Fruit fly (Drosophila melanogaster) whole organism, pupa: ENCODE results near the gene CG7542.
A peak's percentile ranks its signal among the peaks of the same experiment; 100 is the strongest.

ENCODE experiments used
- CG15710 ChIP-seq: fragments of 200-800 bp; sonication (Bioruptor generic); optimal IDR thresholded peaks from 2 replicates; lab custom pipeline; 2018; ENCODE audit warnings: missing biosample characterization, mild to moderate bottlenecking, missing genetic modification characterization, moderate library complexity
- Pif1B ChIP-seq: fragments of 200-800 bp; sonication (Bioruptor generic); optimal IDR thresholded peaks from 3 replicates; lab custom pipeline; 2016; ENCODE audit warnings: missing biosample characterization, missing genetic modification characterization
- fd96Ca ChIP-seq: fragments of 200-800 bp; sonication (Bioruptor generic); IDR thresholded peaks from 3 replicates; pipeline ENCODE4 v1.3.6; 2022; ENCODE audit warnings: missing biosample characterization, missing genetic modification characterization

DNA sequence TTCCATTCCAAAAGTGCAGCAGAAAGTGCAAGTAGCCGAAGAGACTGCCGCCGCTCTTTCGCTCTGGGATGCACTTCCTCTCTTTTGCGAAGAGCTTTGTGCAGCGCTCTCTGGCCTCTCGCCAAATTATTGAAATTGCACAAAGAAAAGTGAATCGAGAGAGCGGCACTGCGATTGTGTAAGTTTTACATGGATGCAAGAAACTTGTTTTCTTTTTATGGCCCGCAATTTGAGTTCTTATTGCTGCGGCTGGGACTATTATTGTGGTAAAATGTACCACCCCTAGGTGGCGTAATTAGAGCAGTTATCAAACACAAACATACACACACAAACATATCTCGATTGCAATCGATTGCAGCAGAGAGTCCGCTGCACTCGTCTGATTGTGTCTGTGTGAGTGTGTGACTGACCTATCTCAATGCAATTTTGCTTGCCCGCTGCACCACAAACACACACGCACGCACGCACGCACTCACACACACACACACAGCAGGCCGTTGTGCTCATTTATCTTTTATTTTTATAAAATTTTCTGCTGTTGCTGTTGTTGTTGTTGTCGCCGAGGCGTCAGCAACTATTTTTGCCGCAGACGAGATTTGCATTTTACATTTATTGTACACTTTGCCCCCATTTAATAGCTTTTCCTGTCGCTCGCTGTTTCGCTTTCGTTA is 49.2 kb upstream of the CG7542 start:
- TF ChIP-seq CG15710 (tag; lab: Kevin White, UChicago) (peak; percentile 24), Pif1B (peak; percentile 19), fd96Ca (GFP tag; lab: Robert Waterston, UW) (peak; percentile 61; the same call in 1 of the 3 replicates)
